Fruit fly (Drosophila melanogaster) whole organism, adult: Measurements from ENCODE around the gene CG33639.

Source experiments
- CG1620 ChIP-seq: fragments of 200-800 bp; sonication (Bioruptor generic); optimal IDR thresholded peaks from 2 replicates; lab custom pipeline; 2016; ENCODE audit warnings: missing biosample characterization, missing genetic modification characterization
- CG33017 ChIP-seq: fragments of 200-800 bp; sonication (Bioruptor generic); optimal IDR thresholded peaks from 2 replicates; lab custom pipeline; 2018; ENCODE audit warnings: missing biosample characterization, mild to moderate bottlenecking, missing genetic modification characterization, moderate library complexity
- CG7045 ChIP-seq: fragments of 200-800 bp; sonication (Bioruptor generic); optimal IDR thresholded peaks from 2 replicates; lab custom pipeline; 2017; ENCODE audit warnings: missing biosample characterization, mild to moderate bottlenecking, missing genetic modification characterization
- Hr96 ChIP-seq: fragments of 200-800 bp; sonication (Bioruptor generic); optimal IDR thresholded peaks from 2 replicates; lab custom pipeline; 2016; ENCODE audit warnings: missing biosample characterization, missing genetic modification characterization
- cic ChIP-seq: fragments of 200-800 bp; sonication (Bioruptor generic); optimal IDR thresholded peaks from 2 replicates; lab custom pipeline; 2017; ENCODE audit warnings: missing biosample characterization, mild to moderate bottlenecking, missing genetic modification characterization, moderate library complexity
- pad ChIP-seq: fragments of 200-800 bp; sonication (Bioruptor generic); optimal IDR thresholded peaks from 3 replicates; lab custom pipeline; 2017; ENCODE audit warnings: missing biosample characterization, missing genetic modification characterization, mild to moderate bottlenecking, moderate library complexity, missing genetic modification reagents
- tj ChIP-seq: fragments of 200-800 bp; sonication (Bioruptor generic); optimal IDR thresholded peaks from 3 replicates; lab custom pipeline; 2017; ENCODE audit warnings: missing biosample characterization, mild to moderate bottlenecking, missing genetic modification characterization, moderate library complexity
- toe ChIP-seq: fragments of 200-800 bp; sonication (Bioruptor generic); optimal IDR thresholded peaks from 2 replicates; lab custom pipeline; 2016; ENCODE audit warnings: missing biosample characterization, missing genetic modification characterization

dm6 chrX:18239301-18239700 is 13.4 kb upstream of the CG33639 start:
- TF ChIP-seq tj (GFP tag; lab: Kevin White, UChicago) (no peak), toe (no peak), CG33017 (no peak), CG1620 (GFP tag; lab: Kevin White, UChicago) (no peak), Hr96 (GFP tag; lab: Kevin White, UChicago) (no peak), cic (no peak), CG7045 (no peak), pad (no peak)
